Fruit fly (Drosophila melanogaster) whole organism, pupa: Measurements from ENCODE around the gene Scox.

ENCODE experiments used
- CG10348 ChIP-seq: fragments of 200-800 bp; sonication (Bioruptor generic); IDR thresholded peaks from 2 replicates; pipeline ENCODE4 v1.3.6; 2022; ENCODE audit warnings: missing biosample characterization, missing genetic modification characterization
- CG12605 ChIP-seq: fragments of 200-800 bp; sonication (Bioruptor generic); IDR thresholded peaks from 2 replicates; pipeline ENCODE4 v1.3.6; 2022; ENCODE audit warnings: missing biosample characterization, missing genetic modification characterization
- CG13204 ChIP-seq: fragments of 200-800 bp; sonication (Bioruptor generic); optimal IDR thresholded peaks from 2 replicates; lab custom pipeline; 2018; ENCODE audit warnings: missing biosample characterization, mild to moderate bottlenecking, missing genetic modification characterization, moderate library complexity
- CG14655 ChIP-seq: fragments of 200-800 bp; sonication (Bioruptor generic); optimal IDR thresholded peaks from 3 replicates; lab custom pipeline; 2017; ENCODE audit warnings: mild to moderate bottlenecking, missing biosample characterization, missing genetic modification reagents, missing genetic modification characterization
- CG15710 ChIP-seq: fragments of 200-800 bp; sonication (Bioruptor generic); optimal IDR thresholded peaks from 2 replicates; lab custom pipeline; 2018; ENCODE audit warnings: missing biosample characterization, mild to moderate bottlenecking, missing genetic modification characterization, moderate library complexity
- CG17806 ChIP-seq: fragments of 200-800 bp; sonication (Bioruptor generic); optimal IDR thresholded peaks from 2 replicates; lab custom pipeline; 2018; ENCODE audit warnings: missing biosample characterization, mild to moderate bottlenecking, missing genetic modification characterization, moderate library complexity
- CG32121 ChIP-seq: fragments of 200-800 bp; sonication (Bioruptor generic); IDR thresholded peaks from 2 replicates; pipeline ENCODE4 v1.3.6; 2022; ENCODE audit warnings: missing biosample characterization, missing genetic modification characterization
- CG34367 ChIP-seq: fragments of 200-800 bp; sonication (Bioruptor generic); optimal IDR thresholded peaks from 2 replicates; lab custom pipeline; 2018; ENCODE audit warnings: missing biosample characterization, mild to moderate bottlenecking, missing genetic modification characterization
- CG4496 ChIP-seq: fragments of 200-800 bp; sonication (Bioruptor generic); IDR thresholded peaks from 3 replicates; pipeline ENCODE4 v1.3.6; 2022; ENCODE audit warnings: missing biosample characterization, missing genetic modification characterization
- CG8159 ChIP-seq: fragments of 200-800 bp; sonication (Bioruptor generic); optimal IDR thresholded peaks from 3 replicates; lab custom pipeline; 2018; ENCODE audit warnings: missing biosample characterization, mild to moderate bottlenecking, missing genetic modification characterization, moderate library complexity
- CG8301 ChIP-seq: fragments of 200-800 bp; sonication (Bioruptor generic); optimal IDR thresholded peaks from 2 replicates; lab custom pipeline; 2018; ENCODE audit warnings: missing biosample characterization, mild to moderate bottlenecking, missing genetic modification characterization
- CG9948 ChIP-seq: fragments of 200-800 bp; sonication (Bioruptor generic); optimal IDR thresholded peaks from 2 replicates; lab custom pipeline; 2018; ENCODE audit warnings: missing biosample characterization, mild to moderate bottlenecking, missing genetic modification characterization, moderate library complexity
- D1 ChIP-seq: fragments of 200-800 bp; sonication (Bioruptor generic); optimal IDR thresholded peaks from 2 replicates; lab custom pipeline; 2018; ENCODE audit warnings: missing biosample characterization, mild to moderate bottlenecking, missing genetic modification characterization, moderate library complexity
- EcR ChIP-seq: fragments of 200-800 bp; sonication (Bioruptor generic); optimal IDR thresholded peaks from 3 replicates; lab custom pipeline; 2019; ENCODE audit warnings: missing biosample characterization, missing genetic modification characterization, mild to moderate bottlenecking, moderate library complexity, missing genetic modification reagents
- Ets98B ChIP-seq: fragments of 200-800 bp; sonication (Bioruptor generic); IDR thresholded peaks from 2 replicates; pipeline ENCODE4 v1.3.6; 2022; ENCODE audit warnings: missing biosample characterization, missing genetic modification characterization
- Pif1A ChIP-seq: fragments of 200-800 bp; sonication (Bioruptor generic); optimal IDR thresholded peaks from 3 replicates; lab custom pipeline; 2016; ENCODE audit warnings: missing biosample characterization, missing genetic modification characterization
- Pif1B ChIP-seq: fragments of 200-800 bp; sonication (Bioruptor generic); optimal IDR thresholded peaks from 3 replicates; lab custom pipeline; 2016; ENCODE audit warnings: missing biosample characterization, missing genetic modification characterization
- Snoo ChIP-seq: fragments of 200-800 bp; sonication (Bioruptor generic); optimal IDR thresholded peaks from 3 replicates; lab custom pipeline; 2017; ENCODE audit warnings: missing biosample characterization, mild to moderate bottlenecking, missing genetic modification characterization, inconsistent platforms
- fd96Ca ChIP-seq: fragments of 200-800 bp; sonication (Bioruptor generic); IDR thresholded peaks from 3 replicates; pipeline ENCODE4 v1.3.6; 2022; ENCODE audit warnings: missing biosample characterization, missing genetic modification characterization
- gl ChIP-seq: fragments of 200-800 bp; sonication (Bioruptor generic); optimal IDR thresholded peaks from 2 replicates; lab custom pipeline; 2018; ENCODE audit warnings: missing biosample characterization, mild to moderate bottlenecking, missing genetic modification characterization
- rn ChIP-seq: fragments of 200-800 bp; sonication (Bioruptor generic); IDR thresholded peaks from 2 replicates; pipeline ENCODE4 v1.3.6; 2022; ENCODE audit warnings: missing biosample characterization, missing genetic modification characterization

Scox gene

dm6 chr2L:4995010-4995836 lies 26.5 kb upstream of the Scox start:
- TF ChIP-seq CG8301 (tag; lab: Kevin White, UChicago): no peak
- no peak for TF ChIP-seq CG32121 (GFP tag; lab: Robert Waterston, UW)
- no peak for TF ChIP-seq Pif1A (GFP tag; lab: Kevin White, UChicago)
- TF ChIP-seq Pif1B: no peak
- TF ChIP-seq Ets98B (GFP tag; lab: Robert Waterston, UW): no peak
- TF ChIP-seq EcR (GFP tag; lab: Kevin White, UChicago): no peak
- TF ChIP-seq CG9948 (tag; lab: Kevin White, UChicago): no peak
- no peak for TF ChIP-seq CG17806 (tag; lab: Kevin White, UChicago)
- TF ChIP-seq fd96Ca (GFP tag; lab: Robert Waterston, UW): no peak

dm6 chr2L:4982098-4982646 lies 13.4 kb upstream of the Scox start:
- TF ChIP-seq Ets98B (GFP tag; lab: Robert Waterston, UW): no peak
- TF ChIP-seq Pif1B: no peak
- TF ChIP-seq CG8159 (tag; lab: Kevin White, UChicago): no peak
- no peak for TF ChIP-seq EcR (GFP tag; lab: Kevin White, UChicago)
- no peak for TF ChIP-seq rn (GFP tag; lab: Robert Waterston, UW)
- no peak for TF ChIP-seq CG17806 (tag; lab: Kevin White, UChicago)
- TF ChIP-seq D1 (tag; lab: Kevin White, UChicago): no peak
- no peak for TF ChIP-seq gl
- no peak for TF ChIP-seq CG8301 (tag; lab: Kevin White, UChicago)
- TF ChIP-seq Snoo (tag; lab: Kevin White, UChicago): no peak

- TF ChIP-seq gl (peak; percentile 83), CG14655 (GFP tag; lab: Kevin White, UChicago) (peak; percentile 96), CG9948 (tag; lab: Kevin White, UChicago) (peak; percentile 95), CG13204 (GFP tag; lab: Kevin White, UChicago) (peak; percentile 72), EcR (GFP tag; lab: Kevin White, UChicago) (no peak), CG10348 (GFP tag; lab: Robert Waterston, UW) (peak; percentile 89), fd96Ca (GFP tag; lab: Robert Waterston, UW) (peak; percentile 95), CG32121 (GFP tag; lab: Robert Waterston, UW) (peak; percentile 91), CG8301 (tag; lab: Kevin White, UChicago) (peak; percentile 93), CG17806 (tag; lab: Kevin White, UChicago) (peak; percentile 94), Snoo (tag; lab: Kevin White, UChicago) (peak; percentile 97), D1 (tag; lab: Kevin White, UChicago) (no peak), Pif1B (peak; percentile 91), CG4496 (GFP tag; lab: Robert Waterston, UW) (peak; percentile 93), CG15710 (tag; lab: Kevin White, UChicago) (peak; percentile 97), Ets98B (GFP tag; lab: Robert Waterston, UW) (peak; percentile 86), rn (GFP tag; lab: Robert Waterston, UW) (peak; percentile 93), CG8159 (tag; lab: Kevin White, UChicago) (peak; percentile 96), CG34367 (tag; lab: Kevin White, UChicago) (peak; percentile 90), CG12605 (GFP tag; lab: Robert Waterston, UW) (peak; percentile 75), Pif1A (GFP tag; lab: Kevin White, UChicago) (peak; percentile 94)
Measured at dm6 chr2L:4981278-4981966, 12.7 kb upstream of the Scox start, which contains the start of the genes CG8892 and CG34126. TSS of gene CG8892 (minus strand) at chr2L:4981592. TSS of gene CG34126 (plus strand) at chr2L:4981614.

dm6 chr2L:4979138-4979537 lies 10.4 kb upstream of the Scox start, which contains the start of gene CG8891:
TSS of gene CG8891 (minus strand) at chr2L:4979379.
- no peak for TF ChIP-seq gl
- no peak for TF ChIP-seq CG15710 (tag; lab: Kevin White, UChicago)
- no peak for TF ChIP-seq CG9948 (tag; lab: Kevin White, UChicago)
- TF ChIP-seq CG14655 (GFP tag; lab: Kevin White, UChicago): no peak
- no peak for TF ChIP-seq Pif1B
- TF ChIP-seq CG34367 (tag; lab: Kevin White, UChicago): no peak
- no peak for TF ChIP-seq Ets98B (GFP tag; lab: Robert Waterston, UW)
- TF ChIP-seq CG12605 (GFP tag; lab: Robert Waterston, UW): no peak
- TF ChIP-seq rn (GFP tag; lab: Robert Waterston, UW): no peak
- TF ChIP-seq CG10348 (GFP tag; lab: Robert Waterston, UW): no peak
- no peak for TF ChIP-seq D1 (tag; lab: Kevin White, UChicago)
- no peak for TF ChIP-seq EcR (GFP tag; lab: Kevin White, UChicago)
- TF ChIP-seq Pif1A (GFP tag; lab: Kevin White, UChicago): no peak
- no peak for TF ChIP-seq fd96Ca (GFP tag; lab: Robert Waterston, UW)
- no peak for TF ChIP-seq CG4496 (GFP tag; lab: Robert Waterston, UW)
- no peak for TF ChIP-seq CG13204 (GFP tag; lab: Kevin White, UChicago)
- no peak for TF ChIP-seq CG17806 (tag; lab: Kevin White, UChicago)
- no peak for TF ChIP-seq CG8301 (tag; lab: Kevin White, UChicago)
